Fruit fly (Drosophila melanogaster) whole organism, pupa: Measurements from ENCODE around the gene pum.

Experiments
- D1 ChIP-seq: fragments of 200-800 bp; sonication (Bioruptor generic); optimal IDR thresholded peaks from 2 replicates; lab custom pipeline; 2018; ENCODE audit warnings: missing biosample characterization, mild to moderate bottlenecking, missing genetic modification characterization, moderate library complexity
- Ets98B ChIP-seq: fragments of 200-800 bp; sonication (Bioruptor generic); IDR thresholded peaks from 2 replicates; pipeline ENCODE4 v1.3.6; 2022; ENCODE audit warnings: missing biosample characterization, missing genetic modification characterization
- rn ChIP-seq: fragments of 200-800 bp; sonication (Bioruptor generic); IDR thresholded peaks from 2 replicates; pipeline ENCODE4 v1.3.6; 2022; ENCODE audit warnings: missing biosample characterization, missing genetic modification characterization

DNA sequence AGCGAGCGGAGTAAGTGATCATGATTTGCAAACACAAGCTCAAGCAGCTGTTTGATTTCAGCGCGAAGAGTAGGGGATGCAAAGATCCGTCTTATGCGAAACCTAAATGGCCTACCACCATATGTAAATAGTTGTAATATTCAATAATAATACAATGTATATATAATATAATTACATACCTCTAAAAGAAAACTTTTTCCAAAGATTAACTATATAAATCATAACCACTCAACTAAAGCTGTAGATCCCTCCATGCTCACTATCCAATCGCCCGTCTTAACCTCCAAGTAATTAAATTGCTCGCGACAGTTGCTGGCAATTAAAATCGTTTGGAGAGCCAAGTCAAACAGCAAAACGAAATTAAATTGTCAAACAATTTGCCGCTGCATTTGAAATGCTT is 10.2 kb downstream of the pum start:
- TF ChIP-seq rn = peak; percentile 84
- TF ChIP-seq Ets98B (GFP tag; lab: Robert Waterston, UW) = peak; percentile 94
- peak; percentile 53 for TF ChIP-seq D1 (tag; lab: Kevin White, UChicago)
